Fruit fly (Drosophila melanogaster): ENCODE measurements around the gene cib.

cib gene

DNA sequence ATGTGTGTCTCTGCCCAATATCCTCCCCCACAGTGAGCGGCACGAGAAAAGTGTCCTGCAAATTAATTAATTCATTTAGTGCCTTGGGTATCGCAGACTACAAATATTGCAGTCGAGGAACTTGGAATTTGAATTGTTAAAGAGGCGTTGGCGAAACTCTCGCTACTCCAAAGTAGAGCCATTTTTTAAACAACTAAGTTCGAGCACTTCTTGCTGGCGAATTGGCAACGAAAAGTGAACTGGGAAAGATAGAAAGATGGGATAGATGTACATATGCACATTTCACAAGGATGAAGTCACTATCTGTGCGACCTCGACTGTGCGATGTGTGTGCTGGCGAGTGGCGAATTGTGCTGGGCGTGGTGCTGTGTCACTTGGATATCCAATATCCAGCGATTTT, 843 bp downstream of the cib start (continued):
- peak; percentile 21 for TF ChIP-seq bcd (GFP tag; optimal IDR thresholded peaks at IDR 0.05)
- TF ChIP-seq dm (GFP tag; optimal IDR thresholded peaks at IDR 0.05) = no peak
- TF ChIP-seq Hey (tag; optimal IDR thresholded peaks at IDR 0.05) = no peak
- TF ChIP-seq ham (GFP tag; IDR thresholded peaks at IDR 0.05) = no peak
- peak; percentile 60 for TF ChIP-seq CG10979 (tag; optimal IDR thresholded peaks at IDR 0.05)
- no peak for TF ChIP-seq zfh2 (GFP tag; optimal IDR thresholded peaks at IDR 0.05)
- no peak for TF ChIP-seq CG17328 (GFP tag; IDR thresholded peaks at IDR 0.05)
- no peak for TF ChIP-seq CG5245 (GFP tag; optimal IDR thresholded peaks at IDR 0.05)
- no peak for TF ChIP-seq disco-r (GFP tag; optimal IDR thresholded peaks at IDR 0.05)
- no peak for TF ChIP-seq CG11085 (GFP tag; IDR thresholded peaks at IDR 0.05)
- TF ChIP-seq ssp (GFP tag; IDR thresholded peaks at IDR 0.05) = no peak
- no peak for TF ChIP-seq usp (GFP tag; optimal IDR thresholded peaks at IDR 0.05)
- TF ChIP-seq Dll (GFP tag; IDR thresholded peaks at IDR 0.05; ENCODE audit: partially characterized antibody) = no peak
- TF ChIP-seq Dp (GFP tag; optimal IDR thresholded peaks at IDR 0.05) = no peak
- no peak for TF ChIP-seq HLH4C (GFP tag; IDR thresholded peaks at IDR 0.05; ENCODE audit: partially characterized antibody)
- no peak for TF ChIP-seq gcm (GFP tag; optimal IDR thresholded peaks at IDR 0.05)
- TF ChIP-seq Gsc (GFP tag; IDR thresholded peaks at IDR 0.05) = no peak
- peak; percentile 51 for TF ChIP-seq CG1603 (tag; optimal IDR thresholded peaks at IDR 0.05)
- TF ChIP-seq Lhr (GFP tag; optimal IDR thresholded peaks at IDR 0.05) = no peak
- TF ChIP-seq NC2α (GFP tag; optimal IDR thresholded peaks at IDR 0.05) = no peak
- TF ChIP-seq CG6254 (GFP tag; optimal IDR thresholded peaks at IDR 0.05) = peak; percentile 14
- TF ChIP-seq CG7357 (GFP tag; IDR thresholded peaks at IDR 0.05) = 0 out of 3 replicates have a peak, but pooled peaks have one; percentile 19
- no peak for TF ChIP-seq sqz (GFP tag; optimal IDR thresholded peaks at IDR 0.05)
- no peak for TF ChIP-seq Hr78 (GFP tag; optimal IDR thresholded peaks at IDR 0.05)
- TF ChIP-seq CG1024 (GFP tag; IDR thresholded peaks at IDR 0.05) = no peak
- TF ChIP-seq jigr1 (GFP tag; IDR thresholded peaks at IDR 0.05) = no peak
- no peak for TF ChIP-seq NK7.1 (GFP tag; optimal IDR thresholded peaks at IDR 0.05)
- no peak for TF ChIP-seq CG6654 (GFP tag; optimal IDR thresholded peaks at IDR 0.05)
- no peak for TF ChIP-seq dimm (GFP tag; IDR thresholded peaks at IDR 0.05)
- no peak for TF ChIP-seq CG8281 (tag; optimal IDR thresholded peaks at IDR 0.05)
- peak; percentile 10 for TF ChIP-seq CG18619 (GFP tag; optimal IDR thresholded peaks at IDR 0.05)
- TF ChIP-seq Xrp1 (GFP tag; IDR thresholded peaks at IDR 0.05) = peak; percentile 37; the same call in 1 of the 2 replicates
- no peak for TF ChIP-seq sd (tag; optimal IDR thresholded peaks at IDR 0.05)
- TF ChIP-seq rib (GFP tag; IDR thresholded peaks at IDR 0.05) = no peak
- no peak for TF ChIP-seq Optix (GFP tag; IDR thresholded peaks at IDR 0.05)
- TF ChIP-seq crp (GFP tag; optimal IDR thresholded peaks at IDR 0.05) = no peak
- TF ChIP-seq CTCF (GFP tag; optimal IDR thresholded peaks at IDR 0.05) = no peak
- no peak for TF ChIP-seq CG9797 (GFP tag; optimal IDR thresholded peaks at IDR 0.05)
- TF ChIP-seq CG6689 (GFP tag; IDR thresholded peaks at IDR 0.05) = peak; percentile 52
- no peak for TF ChIP-seq CG11456 (GFP tag; IDR thresholded peaks at IDR 0.05)
- TF ChIP-seq Antp (GFP tag; optimal IDR thresholded peaks at IDR 0.05) = peak; percentile 26
- no peak for TF ChIP-seq CG18764 (GFP tag; optimal IDR thresholded peaks at IDR 0.05)
- TF ChIP-seq twi (tag; optimal IDR thresholded peaks at IDR 0.05) = no peak
- TF ChIP-seq CG12391 (tag; optimal IDR thresholded peaks at IDR 0.05) = peak; percentile 20
- TF ChIP-seq klu (GFP tag; IDR thresholded peaks at IDR 0.05) = no peak
- no peak for TF ChIP-seq hth (optimal IDR thresholded peaks at IDR 0.05)
- TF ChIP-seq CG16815 (GFP tag; optimal IDR thresholded peaks at IDR 0.05) = peak; percentile 29
- TF ChIP-seq chm (GFP tag; IDR thresholded peaks at IDR 0.05) = no peak
- TF ChIP-seq CG31441 (GFP tag; IDR thresholded peaks at IDR 0.05) = peak; percentile 34; the same call in 1 of the 2 replicates
- peak; percentile 36 for TF ChIP-seq CG4424 (GFP tag; optimal IDR thresholded peaks at IDR 0.05)
- no peak for TF ChIP-seq sc (optimal IDR thresholded peaks at IDR 0.05)
- peak; percentile 3 for TF ChIP-seq sc (GFP tag; optimal IDR thresholded peaks at IDR 0.05)
- TF ChIP-seq trem (tag; optimal IDR thresholded peaks at IDR 0.05) = peak; percentile 3
